Worm (Caenorhabditis elegans) whole organism, midembryonic: ENCODE measurements around the gene F55D1.1.

Experiments
- T22C8.4 ChIP-seq: fragments of 200-800 bp; sonication (Bioruptor generic); IDR thresholded peaks from 2 replicates; pipeline ENCODE4 v1.3.6; 2022; ENCODE audit warnings: missing genetic modification characterization, missing compliant biosample characterization
- cog-1 ChIP-seq: sonication (generic microtip); optimal IDR thresholded peaks from 2 replicates; lab custom pipeline; 2016; ENCODE audit warnings: missing genetic modification characterization, missing compliant biosample characterization
- flt-1 ChIP-seq: fragments of 200-800 bp; sonication (Bioruptor generic); IDR thresholded peaks from 2 replicates; pipeline ENCODE4 v1.3.6; 2022; ENCODE audit warnings: missing genetic modification characterization, missing compliant biosample characterization
- klf-2 ChIP-seq: fragments of 200-800 bp; sonication (Bioruptor generic); conservative IDR thresholded peaks from 2 replicates; pipeline ENCODE4 v1.3.6; 2022; ENCODE audit warnings: missing genetic modification reagents, missing genetic modification characterization, missing compliant biosample characterization
- med-1 ChIP-seq: sonication (generic microtip); optimal IDR thresholded peaks from 2 replicates; lab custom pipeline; 2017; ENCODE audit warnings: missing genetic modification characterization, mild to moderate bottlenecking, missing compliant biosample characterization, antibody characterized with exemption, missing genetic modification reagents; ENCODE audit not compliant: insufficient read depth
- tab-1 ChIP-seq: fragments of 200-800 bp; sonication (Bioruptor generic); IDR thresholded peaks from 2 replicates; pipeline ENCODE4 v1.3.6; 2022; ENCODE audit warnings: missing genetic modification characterization, missing compliant biosample characterization
- ztf-23 ChIP-seq: fragments of 200-800 bp; sonication (Bioruptor generic); IDR thresholded peaks from 2 replicates; pipeline ENCODE4 v1.3.6; 2022; ENCODE audit warnings: missing genetic modification reagents, missing genetic modification characterization, missing compliant biosample characterization
- ztf-29 ChIP-seq: fragments of 200-800 bp; sonication (Bioruptor generic); IDR thresholded peaks from 2 replicates; pipeline ENCODE4 v1.3.6; 2022; ENCODE audit warnings: missing genetic modification reagents, missing genetic modification characterization, missing compliant biosample characterization

DNA sequence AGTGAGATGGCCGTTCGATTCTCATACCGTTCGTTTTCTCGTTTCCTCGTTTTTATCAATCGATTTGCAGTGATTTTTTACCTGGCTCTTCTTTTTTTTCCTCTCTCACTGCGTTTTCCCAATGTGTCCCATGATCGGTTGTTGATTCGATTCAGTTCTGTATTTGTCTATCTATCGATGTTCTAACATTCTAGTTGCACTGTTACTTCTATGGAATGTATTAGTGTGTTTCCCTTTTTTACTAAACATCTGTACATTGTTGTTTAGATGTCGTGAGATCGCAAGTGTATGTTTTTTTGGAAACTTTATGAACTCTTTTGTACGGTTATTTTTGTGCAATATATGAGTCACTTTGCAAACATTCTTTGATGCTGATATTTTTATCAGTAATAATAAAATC is 12.0 kb upstream of the F55D1.1 start:
- TF ChIP-seq ztf-29 (no peak), klf-2 (GFP tag; lab: Robert Waterston, UW) (no peak), T22C8.4 (GFP tag; lab: Robert Waterston, UW) (no peak), med-1 (GFP tag; lab: Kevin White, UChicago) (no peak), flt-1 (no peak), ztf-23 (GFP tag; lab: Robert Waterston, UW) (no peak), tab-1 (GFP tag; lab: Robert Waterston, UW) (no peak), cog-1 (tag; lab: Kevin White, UChicago) (no peak)
